Worm (Caenorhabditis elegans): ENCODE data around the gene K04E7.1.
A peak's percentile ranks its signal among the peaks of the same experiment; 100 is the strongest.

The K04E7.1 gene

ce11 chrX:6505008-6505407, 43.2 kb downstream of the K04E7.1 start, which contains the start of gene cdf-1 (continued):
- peak; percentile 40 for TF ChIP-seq aha-1 (tag)
- no peak for TF ChIP-seq arid-1 (GFP tag; conservative IDR thresholded peaks at IDR 0.05)
- peak; percentile 18 for TF ChIP-seq rbr-2 (tag; optimal IDR thresholded peaks at IDR 0.05)
- no peak for TF ChIP-seq Y75B8A.6 (GFP tag; IDR thresholded peaks at IDR 0.05)
- TF ChIP-seq zip-2 (tag; optimal IDR thresholded peaks at IDR 0.05): no peak
- TF ChIP-seq lsy-2 (tag; optimal IDR thresholded peaks at IDR 0.05): peak in 1 of 2 experiments; percentile 32
- no peak for TF ChIP-seq lin-13 (GFP tag; optimal IDR thresholded peaks at IDR 0.05)

ce11 chrX:6505662-6506061, 43.8 kb downstream of the K04E7.1 start, which contains the start of gene glr-8:
TSS of gene glr-8 (plus strand) at chrX:6505980.
- no peak for TF ChIP-seq hif-1 (tag; optimal IDR thresholded peaks at IDR 0.05)
- peak; percentile 54 for TF ChIP-seq aha-1 (tag)
- TF ChIP-seq zip-11 (GFP tag; IDR thresholded peaks at IDR 0.05): no peak
- no peak for TF ChIP-seq snpc-1.2 (GFP tag; IDR thresholded peaks at IDR 0.05)
- no peak for TF ChIP-seq Y5F2A.4 (GFP tag; optimal IDR thresholded peaks at IDR 0.05)
- no peak for TF ChIP-seq ZK546.5 (tag; optimal IDR thresholded peaks at IDR 0.05)
- TF ChIP-seq unc-62 (GFP tag; optimal IDR thresholded peaks at IDR 0.05 in 1 of 2): peak in 1 of 2 experiments; percentile 2
- TF ChIP-seq unc-62 (tag; optimal IDR thresholded peaks at IDR 0.05): no peak
- peak; percentile 55 for TF ChIP-seq hlh-30 (tag; optimal IDR thresholded peaks at IDR 0.05; ENCODE audit: insufficient read depth)
- no peak for TF ChIP-seq sdz-12 (GFP tag; optimal IDR thresholded peaks at IDR 0.05)
- TF ChIP-seq mdl-1 (tag; optimal IDR thresholded peaks at IDR 0.05): peak in 1 of 2 experiments; percentile 5
- no peak for TF ChIP-seq egl-27 (tag; optimal IDR thresholded peaks at IDR 0.05)
- no peak for TF ChIP-seq nhr-237 (tag; optimal IDR thresholded peaks at IDR 0.05)
- peak; percentile 35 for TF ChIP-seq dve-1 (tag; optimal IDR thresholded peaks at IDR 0.05; ENCODE audit: insufficient read depth)
- no peak for TF ChIP-seq fos-1 (tag; optimal IDR thresholded peaks at IDR 0.05)
- no peak for TF ChIP-seq lin-13 (GFP tag; optimal IDR thresholded peaks at IDR 0.05)
- no peak for TF ChIP-seq ceh-44 (GFP tag; IDR thresholded peaks at IDR 0.05)
- no peak for TF ChIP-seq daf-16 (GFP tag; optimal IDR thresholded peaks at IDR 0.05)
- peak; percentile 19 for TF ChIP-seq daf-16 (tag; optimal IDR thresholded peaks at IDR 0.05)
- no peak for TF ChIP-seq zfp-2 (tag; optimal IDR thresholded peaks at IDR 0.05)
- no peak for TF ChIP-seq mxl-3 (GFP tag; optimal IDR thresholded peaks at IDR 0.05)
- TF ChIP-seq madf-5 (GFP tag; IDR thresholded peaks at IDR 0.05): no peak
- TF ChIP-seq lin-29 (GFP tag; IDR thresholded peaks at IDR 0.05): no peak

ce11 chrX:6507734-6508133, 45.9 kb downstream of the K04E7.1 start:
- TF ChIP-seq jun-1 (tag; optimal IDR thresholded peaks at IDR 0.05): no peak
- TF ChIP-seq ZK546.5 (tag; optimal IDR thresholded peaks at IDR 0.05): no peak
- no peak for TF ChIP-seq mes-2 (tag; optimal IDR thresholded peaks at IDR 0.05; ENCODE audit: poor library complexity, severe bottlenecking)
- TF ChIP-seq unc-62 (GFP tag; optimal IDR thresholded peaks at IDR 0.05 in 1 of 2): peak in 1 of 2 experiments; percentile 96
- no peak for TF ChIP-seq unc-62 (tag; optimal IDR thresholded peaks at IDR 0.05)
- no peak for TF ChIP-seq tra-1 (GFP tag; IDR thresholded peaks at IDR 0.05)

- TF ChIP-seq daf-16 (GFP tag; optimal IDR thresholded peaks at IDR 0.05): peak in 1 of 2 experiments; percentile 66
- peak; percentile 86 for TF ChIP-seq daf-16 (tag; optimal IDR thresholded peaks at IDR 0.05)
- no peak for TF ChIP-seq ceh-82 (tag; optimal IDR thresholded peaks at IDR 0.05)
- no peak for TF ChIP-seq zip-2 (tag; optimal IDR thresholded peaks at IDR 0.05)
- TF ChIP-seq lin-29 (GFP tag; IDR thresholded peaks at IDR 0.05): no peak
- no peak for TF ChIP-seq ceh-44 (GFP tag; IDR thresholded peaks at IDR 0.05)
- TF ChIP-seq ceh-32 (tag; optimal IDR thresholded peaks at IDR 0.05; ENCODE audit: poor library complexity): no peak
- TF ChIP-seq mdt-29 (GFP tag; IDR thresholded peaks at IDR 0.05): no peak
- no peak for TF ChIP-seq zfp-2 (tag; optimal IDR thresholded peaks at IDR 0.05)
- TF ChIP-seq nhr-25 (tag; optimal IDR thresholded peaks at IDR 0.05; ENCODE audit: borderline replicate concordance, insufficient read depth): no peak
- TF ChIP-seq pha-4 (GFP tag; IDR thresholded peaks at IDR 0.05): no peak
- TF ChIP-seq pha-4 (tag; optimal IDR thresholded peaks at IDR 0.05): no peak
- no peak for TF ChIP-seq Y75B8A.6 (GFP tag; IDR thresholded peaks at IDR 0.05)
- no peak for TF ChIP-seq dpl-1 (GFP tag; optimal IDR thresholded peaks at IDR 0.05)
- TF ChIP-seq mxl-2 (GFP tag; conservative IDR thresholded peaks at IDR 0.05): no peak
- TF ChIP-seq duxl-1 (tag; optimal IDR thresholded peaks at IDR 0.05; ENCODE audit: poor library complexity): no peak
- no peak for TF ChIP-seq jun-1 (tag; optimal IDR thresholded peaks at IDR 0.05)
- TF ChIP-seq unc-130 (GFP tag; optimal IDR thresholded peaks at IDR 0.05): no peak
- no peak for TF ChIP-seq nhr-42 (GFP tag; IDR thresholded peaks at IDR 0.05)
- TF ChIP-seq tra-1 (GFP tag; IDR thresholded peaks at IDR 0.05): no peak
- TF ChIP-seq D1046.2 (GFP tag; IDR thresholded peaks at IDR 0.05): no peak
- TF ChIP-seq dve-1 (tag; optimal IDR thresholded peaks at IDR 0.05; ENCODE audit: insufficient read depth): peak; percentile 19
- TF ChIP-seq daf-8 (GFP tag; IDR thresholded peaks at IDR 0.05): no peak
- no peak for TF ChIP-seq Y5F2A.4 (GFP tag; optimal IDR thresholded peaks at IDR 0.05)
- no peak for TF ChIP-seq zip-11 (GFP tag; IDR thresholded peaks at IDR 0.05)
- no peak for TF ChIP-seq mdl-1 (tag; optimal IDR thresholded peaks at IDR 0.05)
Measured at ce11 chrX:6509813-6510212, 48.0 kb downstream of the K04E7.1 start.
